Fruit fly (Drosophila melanogaster): ENCODE measurements around the gene CG34174.

The CG34174 gene

DNA sequence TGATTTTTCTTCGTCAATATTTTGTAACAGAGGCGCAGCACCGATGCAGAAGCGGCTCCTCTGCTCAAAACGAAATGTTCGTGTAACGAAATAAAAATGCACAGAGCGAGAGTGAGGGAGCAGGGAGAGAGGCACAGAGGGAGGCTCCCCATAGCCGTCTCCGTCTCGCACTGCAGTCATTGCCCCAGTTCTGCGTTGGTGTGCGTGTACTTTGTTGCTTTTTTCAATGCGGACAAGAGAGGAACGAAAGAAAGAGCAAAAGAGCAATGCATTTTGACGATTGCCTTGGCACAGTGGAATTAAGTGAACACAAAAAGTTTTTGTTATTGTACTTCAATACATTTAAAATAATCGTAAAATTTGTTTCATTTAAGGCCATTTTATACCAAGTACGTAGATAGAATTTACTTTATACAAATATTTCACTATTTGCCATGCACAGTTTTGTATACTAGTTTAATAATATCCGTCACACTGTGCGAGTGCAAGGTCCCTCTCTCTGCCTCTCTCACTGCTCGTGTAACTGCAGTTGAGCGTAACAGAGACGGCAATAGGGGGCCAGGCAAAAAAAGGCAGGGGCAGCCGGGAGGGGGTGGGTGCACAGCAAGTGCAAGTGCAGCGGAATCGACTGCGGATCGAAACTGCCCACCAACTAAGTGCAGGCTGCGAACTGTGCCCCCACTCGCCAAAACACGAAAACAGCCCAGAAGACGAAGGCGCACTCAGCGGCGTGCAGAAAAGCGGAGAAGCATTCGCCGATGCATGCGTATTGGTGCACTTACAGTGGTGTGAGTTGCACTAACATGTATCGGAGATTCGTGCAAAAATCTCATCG, 11.8 kb upstream of the CG34174 start (continued):
- TF ChIP-seq az2 (GFP tag; optimal IDR thresholded peaks at IDR 0.05) (peak; percentile 100), gsb (GFP tag; IDR thresholded peaks at IDR 0.05) (peak; percentile 79), Sox100B (GFP tag; optimal IDR thresholded peaks at IDR 0.05) (peak; percentile 99), Oli (tag; optimal IDR thresholded peaks at IDR 0.05) (peak; percentile 99), slp2 (GFP tag; optimal IDR thresholded peaks at IDR 0.05) (peak; percentile 98), mam (GFP tag; optimal IDR thresholded peaks at IDR 0.05) (peak; percentile 90), CG30020 (tag; optimal IDR thresholded peaks at IDR 0.05) (peak; percentile 91), CG7987 (GFP tag; optimal IDR thresholded peaks at IDR 0.05) (peak; percentile 79), CG1529 (GFP tag; optimal IDR thresholded peaks at IDR 0.05) (peak; percentile 100), CG11247 (GFP tag; IDR thresholded peaks at IDR 0.05) (peak; percentile 96), Blimp-1 (GFP tag; optimal IDR thresholded peaks at IDR 0.05) (peak; percentile 99), CG4707 (GFP tag; optimal IDR thresholded peaks at IDR 0.05) (peak; percentile 98), Asciz (GFP tag; optimal IDR thresholded peaks at IDR 0.05) (peak; percentile 100), trh (GFP tag; optimal IDR thresholded peaks at IDR 0.05) (peak; percentile 97), mld (GFP tag; IDR thresholded peaks at IDR 0.05; ENCODE audit: partially characterized antibody) (peak; percentile 72; the same call in 2 of the 3 replicates), twi (tag; optimal IDR thresholded peaks at IDR 0.05) (peak; percentile 97), CG7963 (GFP tag; IDR thresholded peaks at IDR 0.05; ENCODE audit: partially characterized antibody) (peak; percentile 65), CG4424 (GFP tag; optimal IDR thresholded peaks at IDR 0.05) (peak; percentile 99), CG9609 (GFP tag; optimal IDR thresholded peaks at IDR 0.05) (peak; percentile 96), CG43689 (GFP tag; IDR thresholded peaks at IDR 0.05) (peak; percentile 93), CG12155 (GFP tag; optimal IDR thresholded peaks at IDR 0.05) (peak; percentile 93), Camta (GFP tag; optimal IDR thresholded peaks at IDR 0.05) (peak; percentile 99), H15 (GFP tag; IDR thresholded peaks at IDR 0.05) (peak; percentile 99), CG9727 (GFP tag; optimal IDR thresholded peaks at IDR 0.05) (peak; percentile 100), CG10979 (tag; optimal IDR thresholded peaks at IDR 0.05) (peak; percentile 100), HLH4C (GFP tag; IDR thresholded peaks at IDR 0.05; ENCODE audit: partially characterized antibody) (peak; percentile 72), amos (GFP tag; IDR thresholded peaks at IDR 0.05; ENCODE audit: partially characterized antibody) (peak; percentile 32; the same call in 1 of the 2 replicates), vfl (GFP tag; optimal IDR thresholded peaks at IDR 0.05) (peak; percentile 88), CG1024 (GFP tag; IDR thresholded peaks at IDR 0.05) (peak; percentile 98), MBD-R2 (GFP tag; IDR thresholded peaks at IDR 0.05) (peak; percentile 81), sob (GFP tag; IDR thresholded peaks at IDR 0.05) (peak; percentile 95), h (optimal IDR thresholded peaks at IDR 0.05) (no peak), vnd (GFP tag; IDR thresholded peaks at IDR 0.05; ENCODE audit: partially characterized antibody) (peak; percentile 77), her (GFP tag; optimal IDR thresholded peaks at IDR 0.05) (peak; percentile 92), Poxn (GFP tag; IDR thresholded peaks at IDR 0.05) (no peak), CG3163 (GFP tag; optimal IDR thresholded peaks at IDR 0.05) (peak; percentile 89), CG17802 (tag; optimal IDR thresholded peaks at IDR 0.05) (peak; percentile 93), Hmx (GFP tag; optimal IDR thresholded peaks at IDR 0.05) (peak; percentile 73), ab (GFP tag; optimal IDR thresholded peaks at IDR 0.05) (peak; percentile 95), slbo (GFP tag; IDR thresholded peaks at IDR 0.05) (peak; percentile 83), crc (GFP tag; optimal IDR thresholded peaks at IDR 0.05) (peak; percentile 96), peb (GFP tag; IDR thresholded peaks at IDR 0.05) (peak; percentile 99), pan (optimal IDR thresholded peaks at IDR 0.05) (no peak), pan (GFP tag; optimal IDR thresholded peaks at IDR 0.05 in 1 of 2, IDR thresholded peaks at IDR 0.05 in 1 of 2) (peak in 1 of 2 experiments; percentile 99), CG17829 (tag; optimal IDR thresholded peaks at IDR 0.05) (peak; percentile 100), CG18476 (GFP tag; optimal IDR thresholded peaks at IDR 0.05) (peak; percentile 98), CG14710 (tag; optimal IDR thresholded peaks at IDR 0.05) (peak; percentile 99), bcd (GFP tag; optimal IDR thresholded peaks at IDR 0.05) (peak; percentile 97), MTF-1 (GFP tag; optimal IDR thresholded peaks at IDR 0.05; ENCODE audit: borderline replicate concordance) (peak; percentile 98)

All from whole organism, embryonic.